Worm (Caenorhabditis elegans): ENCODE measurements around the gene cbp-2.

Gene cbp-2

ce11 chrIII:9908769-9909168 is 14.2 kb upstream of the cbp-2 start:
- no peak for TF ChIP-seq nhr-232 (tag; optimal IDR thresholded peaks at IDR 0.05)
- no peak for TF ChIP-seq ceh-14 (tag; optimal IDR thresholded peaks at IDR 0.05)
- TF ChIP-seq hlh-6 (tag; optimal IDR thresholded peaks at IDR 0.05): no peak
- TF ChIP-seq unc-55 (GFP tag; optimal IDR thresholded peaks at IDR 0.05): no peak
- TF ChIP-seq zip-5 (tag; optimal IDR thresholded peaks at IDR 0.05): no peak
- no peak for TF ChIP-seq dmd-4 (tag; optimal IDR thresholded peaks at IDR 0.05; ENCODE audit: borderline replicate concordance)
- no peak for TF ChIP-seq hlh-13 (GFP tag; optimal IDR thresholded peaks at IDR 0.05)
- no peak for TF ChIP-seq C38D4.7 (GFP tag; optimal IDR thresholded peaks at IDR 0.05)
- no peak for TF ChIP-seq pqm-1 (tag; optimal IDR thresholded peaks at IDR 0.05)
- no peak for TF ChIP-seq ceh-22 (tag; optimal IDR thresholded peaks at IDR 0.05)
- no peak for TF ChIP-seq rnt-1 (tag; optimal IDR thresholded peaks at IDR 0.05)
- no peak for TF ChIP-seq pros-1 (tag; optimal IDR thresholded peaks at IDR 0.05)
- TF ChIP-seq eyg-1 (tag; optimal IDR thresholded peaks at IDR 0.05): no peak

DNA sequence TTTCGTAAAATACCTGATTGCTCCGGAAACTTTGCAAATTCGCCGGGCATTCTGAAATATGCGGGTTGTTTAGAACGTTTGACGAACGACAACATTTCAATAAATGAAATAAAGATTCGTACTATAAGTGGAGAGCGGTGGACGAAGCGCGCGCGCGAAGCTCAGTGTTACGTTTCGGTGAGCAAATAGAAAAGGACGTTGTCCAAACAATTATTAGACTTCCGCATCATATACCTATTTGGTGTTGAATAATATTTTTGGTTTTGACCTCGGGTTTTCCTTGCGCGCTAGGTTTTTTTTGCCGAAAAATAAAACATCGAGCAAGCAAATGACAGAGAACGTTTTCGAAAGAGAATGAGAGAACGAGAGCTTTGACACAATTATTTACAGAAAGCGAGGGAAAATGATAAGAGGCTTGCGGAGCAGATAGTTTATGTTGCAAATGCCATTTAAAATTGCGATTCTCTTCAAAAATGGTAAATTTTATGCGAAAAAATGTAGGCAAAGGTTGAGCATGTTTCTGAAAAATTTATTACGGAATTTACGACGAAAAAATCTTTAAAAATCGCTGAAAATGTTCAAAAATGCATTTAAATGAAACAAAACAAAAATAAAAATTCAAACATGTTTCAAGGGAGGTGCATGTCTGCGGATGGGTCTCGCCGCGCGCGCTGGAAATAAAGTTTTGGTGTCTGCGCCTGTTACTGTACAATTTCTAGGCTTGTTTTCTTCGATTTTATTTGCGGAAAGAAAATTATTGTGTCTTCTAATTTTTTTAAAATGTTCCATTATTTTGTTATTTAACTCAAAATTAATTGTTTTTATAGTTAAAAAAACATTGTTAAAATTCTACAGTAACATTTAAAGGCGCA is 12.1 kb upstream of the cbp-2 start, which contains the start of the genes cyld-1 and F40F12.9:
Gene cyld-1 (minus strand): TSS at position 51 of the 872 bp plus-strand sequence.
Gene F40F12.9 (plus strand): TSS at position 721 of the 872 bp plus-strand sequence.
- no peak for TF ChIP-seq hlh-13 (GFP tag; optimal IDR thresholded peaks at IDR 0.05)
- TF ChIP-seq madf-2 (tag; optimal IDR thresholded peaks at IDR 0.05): no peak
- TF ChIP-seq ama-1 (optimal IDR thresholded peaks at IDR 0.05): no peak
- no peak for TF ChIP-seq nhr-11 (tag; optimal IDR thresholded peaks at IDR 0.05)
- no peak for TF ChIP-seq nfya-1 (tag; optimal IDR thresholded peaks at IDR 0.05)
- no peak for TF ChIP-seq tbx-7 (tag; optimal IDR thresholded peaks at IDR 0.05)
- TF ChIP-seq sox-2 (GFP tag; IDR thresholded peaks at IDR 0.05): no peak
- TF ChIP-seq ahr-1 (tag; optimal IDR thresholded peaks at IDR 0.05): no peak

DNA sequence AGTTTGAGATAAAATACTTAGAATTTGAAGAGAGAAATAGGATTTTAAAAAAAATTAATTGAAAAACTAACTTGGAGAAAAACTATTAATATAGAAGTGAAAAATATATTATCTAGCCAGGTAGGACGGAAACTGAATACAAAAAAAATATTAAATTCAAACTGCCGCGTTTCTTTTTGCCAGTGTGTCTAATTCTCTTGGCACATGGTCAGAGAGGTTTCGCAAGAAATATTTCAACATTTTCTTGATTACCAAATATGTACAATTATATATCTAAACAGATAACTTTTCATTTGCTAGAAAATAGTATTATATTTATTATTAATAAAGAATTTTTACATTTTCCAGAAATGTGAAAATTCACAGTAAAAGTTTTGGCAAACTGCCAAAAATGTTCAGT is 10.5 kb upstream of the cbp-2 start:
- TF ChIP-seq K02D7.2 (tag; optimal IDR thresholded peaks at IDR 0.05) (no peak), tbx-7 (tag; optimal IDR thresholded peaks at IDR 0.05) (no peak), unc-55 (GFP tag; optimal IDR thresholded peaks at IDR 0.05) (no peak), ttx-3 (tag; optimal IDR thresholded peaks at IDR 0.05) (no peak), Y22D7AL.16 (tag; optimal IDR thresholded peaks at IDR 0.05) (no peak), ztf-16 (tag; optimal IDR thresholded peaks at IDR 0.05) (no peak), ceh-14 (tag; optimal IDR thresholded peaks at IDR 0.05) (no peak), npax-4 (tag; optimal IDR thresholded peaks at IDR 0.05) (no peak), lin-11 (tag; optimal IDR thresholded peaks at IDR 0.05) (no peak), che-1 (tag; optimal IDR thresholded peaks at IDR 0.05) (no peak), ceh-2 (tag; optimal IDR thresholded peaks at IDR 0.05) (no peak), ahr-1 (tag; optimal IDR thresholded peaks at IDR 0.05) (no peak), pqm-1 (tag; optimal IDR thresholded peaks at IDR 0.05) (no peak), hlh-15 (tag; optimal IDR thresholded peaks at IDR 0.05) (no peak)

- no peak for TF ChIP-seq ceh-14 (tag; optimal IDR thresholded peaks at IDR 0.05)
- TF ChIP-seq lin-11 (tag; optimal IDR thresholded peaks at IDR 0.05): no peak
- TF ChIP-seq Y22D7AL.16 (tag; optimal IDR thresholded peaks at IDR 0.05): no peak
- no peak for TF ChIP-seq nhr-232 (tag; optimal IDR thresholded peaks at IDR 0.05)
Observed at ce11 chrIII:9912998-9913397, 10.0 kb upstream of the cbp-2 start.

ce11 chrIII:9913722-9914121 is 9.3 kb upstream of the cbp-2 start, which contains the start of gene cbp-3:
TSS of gene cbp-3 (plus strand) at chrIII:9913993.
- no peak for TF ChIP-seq C08G9.2 (tag; optimal IDR thresholded peaks at IDR 0.05)
- TF ChIP-seq syd-9 (tag; optimal IDR thresholded peaks at IDR 0.05): no peak
- peak; percentile 28 for TF ChIP-seq elt-2 (tag; optimal IDR thresholded peaks at IDR 0.05)

All from whole organism, late embryonic.